Fruit fly (Drosophila melanogaster) whole organism, embryonic: Measurements from ENCODE around the gene miple1.

ENCODE experiments used
- C15 ChIP-seq: fragments of 200-800 bp; sonication (Bioruptor generic); IDR thresholded peaks from 3 replicates; pipeline ENCODE4 v1.3.6; 2022; ENCODE audit warnings: missing biosample characterization, missing genetic modification characterization
- CG10147 ChIP-seq: fragments of 200-800 bp; sonication (Bioruptor generic); optimal IDR thresholded peaks from 2 replicates; lab custom pipeline; 2019; ENCODE audit warnings: missing biosample characterization, mild to moderate bottlenecking, missing genetic modification characterization, moderate library complexity
- CG10274 ChIP-seq: fragments of 200-800 bp; sonication (Bioruptor generic); optimal IDR thresholded peaks from 3 replicates; lab custom pipeline; 2017; ENCODE audit warnings: missing biosample characterization, mild to moderate bottlenecking, missing genetic modification characterization
- CG10959 ChIP-seq: fragments of 200-800 bp; sonication (Bioruptor generic); IDR thresholded peaks from 2 replicates; pipeline ENCODE4 v1.3.6; 2022; ENCODE audit warnings: missing biosample characterization, missing genetic modification characterization
- CG12391 ChIP-seq: fragments of 200-800 bp; sonication (Bioruptor generic); optimal IDR thresholded peaks from 3 replicates; lab custom pipeline; 2018; ENCODE audit warnings: missing biosample characterization, mild to moderate bottlenecking, missing genetic modification characterization, moderate library complexity
- CG13894 ChIP-seq: fragments of 200-800 bp; sonication (Bioruptor generic); optimal IDR thresholded peaks from 3 replicates; lab custom pipeline; 2018; ENCODE audit warnings: missing biosample characterization, mild to moderate bottlenecking, missing genetic modification characterization, moderate library complexity
- CG14667 ChIP-seq: fragments of 200-800 bp; sonication (Bioruptor generic); IDR thresholded peaks from 2 replicates; pipeline ENCODE4 v1.3.6; 2022; ENCODE audit warnings: missing biosample characterization, missing genetic modification characterization
- CG15269 ChIP-seq: fragments of 200-800 bp; sonication (Bioruptor generic); optimal IDR thresholded peaks from 2 replicates; lab custom pipeline; 2018; ENCODE audit warnings: missing biosample characterization, mild to moderate bottlenecking, missing genetic modification characterization, moderate library complexity
- CG15696 ChIP-seq: fragments of 200-800 bp; sonication (Bioruptor generic); optimal IDR thresholded peaks from 2 replicates; lab custom pipeline; 2019; ENCODE audit warnings: missing biosample characterization, mild to moderate bottlenecking, missing genetic modification characterization, moderate library complexity
- CG18599 ChIP-seq: fragments of 200-800 bp; sonication (Bioruptor generic); optimal IDR thresholded peaks from 3 replicates; lab custom pipeline; 2017; ENCODE audit warnings: missing biosample characterization, missing genetic modification characterization, mild to moderate bottlenecking, moderate library complexity, missing genetic modification reagents
- CG2202 ChIP-seq: fragments of 200-800 bp; sonication (Bioruptor generic); optimal IDR thresholded peaks from 2 replicates; lab custom pipeline; 2018; ENCODE audit warnings: missing biosample characterization, mild to moderate bottlenecking, missing genetic modification characterization
- CG2889 ChIP-seq: fragments of 200-800 bp; sonication (Bioruptor generic); IDR thresholded peaks from 3 replicates; pipeline ENCODE4 v1.3.6; 2022; ENCODE audit warnings: missing biosample characterization, missing genetic modification characterization
- CG30020 ChIP-seq: fragments of 200-800 bp; optimal IDR thresholded peaks from 2 replicates; lab custom pipeline; 2019; ENCODE audit warnings: missing biosample characterization, mild to moderate bottlenecking, missing genetic modification characterization, moderate library complexity
- CG31224 ChIP-seq: fragments of 200-800 bp; sonication (Bioruptor generic); IDR thresholded peaks from 2 replicates; pipeline ENCODE4 v1.3.6; 2022; ENCODE audit warnings: missing biosample characterization, missing genetic modification characterization
- CG32772 ChIP-seq: fragments of 200-800 bp; sonication (Bioruptor generic); IDR thresholded peaks from 2 replicates; pipeline ENCODE4 v1.3.6; 2022; ENCODE audit warnings: missing biosample characterization, missing genetic modification characterization
- CG42726 ChIP-seq: fragments of 200-800 bp; sonication (Bioruptor generic); IDR thresholded peaks from 2 replicates; pipeline ENCODE4 v1.3.6; 2022; ENCODE audit warnings: missing biosample characterization, missing genetic modification characterization; ENCODE audit not compliant: partially characterized antibody
- CG7271 ChIP-seq: fragments of 200-800 bp; sonication (Bioruptor generic); optimal IDR thresholded peaks from 2 replicates; lab custom pipeline; 2018; ENCODE audit warnings: missing biosample characterization, mild to moderate bottlenecking, missing genetic modification characterization, moderate library complexity
- CG7357 ChIP-seq: fragments of 200-800 bp; sonication (Bioruptor generic); IDR thresholded peaks from 3 replicates; pipeline ENCODE4 v1.3.6; 2022; ENCODE audit warnings: missing biosample characterization, missing genetic modification characterization
- CG7372 ChIP-seq: fragments of 200-800 bp; sonication (Bioruptor generic); IDR thresholded peaks from 2 replicates; pipeline ENCODE4 v1.3.6; 2022; ENCODE audit warnings: missing biosample characterization, missing genetic modification characterization
- CG7963 ChIP-seq: fragments of 200-800 bp; sonication (Bioruptor generic); IDR thresholded peaks from 3 replicates; pipeline ENCODE4 v1.3.6; 2022; ENCODE audit warnings: missing biosample characterization, missing genetic modification characterization; ENCODE audit not compliant: partially characterized antibody
- CTCF ChIP-seq: fragments of 200-800 bp; sonication (Bioruptor generic); optimal IDR thresholded peaks from 2 replicates; lab custom pipeline; 2017; ENCODE audit warnings: missing biosample characterization, mild to moderate bottlenecking, missing genetic modification characterization, moderate library complexity
- D19A ChIP-seq: fragments of 200-800 bp; optimal IDR thresholded peaks from 3 replicates; lab custom pipeline; 2019; ENCODE audit warnings: missing biosample characterization, mild to moderate bottlenecking, missing genetic modification characterization, moderate library complexity
- Dip2 ChIP-seq: fragments of 200-800 bp; sonication (Bioruptor generic); IDR thresholded peaks from 2 replicates; pipeline ENCODE4 v1.3.6; 2022; ENCODE audit warnings: missing biosample characterization, missing genetic modification characterization
- Fer1 ChIP-seq: fragments of 200-800 bp; sonication (Bioruptor generic); optimal IDR thresholded peaks from 2 replicates; lab custom pipeline; 2017; ENCODE audit warnings: missing biosample characterization, mild to moderate bottlenecking, missing genetic modification characterization
- Gug ChIP-seq: fragments of 200-800 bp; sonication (Bioruptor generic); IDR thresholded peaks from 4 replicates; pipeline ENCODE4 v1.3.6; 2022; ENCODE audit warnings: missing biosample characterization, missing genetic modification characterization
- HLH3B ChIP-seq: fragments of 200-800 bp; sonication (Bioruptor generic); IDR thresholded peaks from 2 replicates; pipeline ENCODE4 v1.3.6; 2022; ENCODE audit warnings: missing biosample characterization, missing genetic modification characterization
- HmgD ChIP-seq: fragments of 200-800 bp; sonication (Bioruptor generic); optimal IDR thresholded peaks from 3 replicates; lab custom pipeline; 2016; ENCODE audit warnings: missing biosample characterization, missing genetic modification characterization
- Hr78 ChIP-seq, 2 experiments: fragments of 200-800 bp in 1 of 2; fragments of >200 bp in 1 of 2; sonication (Bioruptor generic) in 1 of 2; optimal IDR thresholded peaks; 2 replicates each; lab custom pipeline; 2017 to 2019; ENCODE audit warnings: missing biosample characterization in 2 of 2, missing genetic modification characterization in 2 of 2, mild to moderate bottlenecking in 1 of 2, moderate library complexity in 1 of 2
- Lpt ChIP-seq: fragments of >200 bp; optimal IDR thresholded peaks from 2 replicates; lab custom pipeline; 2018; ENCODE audit warnings: missing biosample characterization, missing genetic modification characterization
- Sox102F ChIP-seq: fragments of 200-800 bp; sonication (Bioruptor generic); optimal IDR thresholded peaks from 2 replicates; lab custom pipeline; 2018; ENCODE audit warnings: missing biosample characterization, mild to moderate bottlenecking, missing genetic modification characterization, moderate library complexity
- Tbp ChIP-seq: fragments of >200 bp; optimal IDR thresholded peaks from 2 replicates; lab custom pipeline; 2018; ENCODE audit warnings: missing biosample characterization, missing genetic modification characterization
- ac ChIP-seq: fragments of 200-800 bp; sonication (Bioruptor generic); optimal IDR thresholded peaks from 3 replicates; lab custom pipeline; 2017; ENCODE audit warnings: missing biosample characterization, mild to moderate bottlenecking, missing genetic modification characterization
- ase ChIP-seq: fragments of 200-800 bp; sonication (Bioruptor generic); IDR thresholded peaks from 3 replicates; pipeline ENCODE4 v1.3.6; 2022; ENCODE audit warnings: missing biosample characterization, missing genetic modification characterization
- az2 ChIP-seq: fragments of 200-800 bp; sonication (Bioruptor generic); optimal IDR thresholded peaks from 3 replicates; lab custom pipeline; 2016; ENCODE audit warnings: missing biosample characterization, missing genetic modification characterization
- chm ChIP-seq: fragments of 200-800 bp; sonication (Bioruptor generic); IDR thresholded peaks from 2 replicates; pipeline ENCODE4 v1.3.6; 2022; ENCODE audit warnings: missing biosample characterization, missing genetic modification characterization
- croc ChIP-seq: fragments of 200-800 bp; sonication (Bioruptor generic); conservative IDR thresholded peaks from 3 replicates; pipeline ENCODE4 v1.3.6; 2022; ENCODE audit warnings: missing biosample characterization, missing genetic modification characterization
- dati ChIP-seq: fragments of 200-800 bp; sonication (Bioruptor generic); IDR thresholded peaks from 2 replicates; pipeline ENCODE4 v1.3.6; 2022; ENCODE audit warnings: missing biosample characterization, missing genetic modification characterization
- emc ChIP-seq: fragments of 200-800 bp; sonication (Bioruptor generic); optimal IDR thresholded peaks from 2 replicates; lab custom pipeline; 2016; ENCODE audit warnings: missing biosample characterization, missing genetic modification characterization
- fd96Cb ChIP-seq: fragments of 200-800 bp; sonication (Bioruptor generic); optimal IDR thresholded peaks from 2 replicates; lab custom pipeline; 2018; ENCODE audit warnings: missing biosample characterization, mild to moderate bottlenecking, missing genetic modification characterization, moderate library complexity
- fu2 ChIP-seq: fragments of 200-800 bp; sonication (Bioruptor generic); optimal IDR thresholded peaks from 2 replicates; lab custom pipeline; 2016; ENCODE audit warnings: missing biosample characterization, missing genetic modification characterization
- gcm2 ChIP-seq: fragments of 200-800 bp; sonication (Bioruptor generic); optimal IDR thresholded peaks from 2 replicates; lab custom pipeline; 2016; ENCODE audit warnings: missing biosample characterization, missing genetic modification characterization
- hbn ChIP-seq: fragments of 200-800 bp; sonication (Bioruptor generic); IDR thresholded peaks from 2 replicates; pipeline ENCODE4 v1.3.6; 2022; ENCODE audit warnings: missing biosample characterization, missing genetic modification characterization; ENCODE audit not compliant: partially characterized antibody
- kah ChIP-seq: fragments of 200-800 bp; sonication (Bioruptor generic); optimal IDR thresholded peaks from 2 replicates; lab custom pipeline; 2018; ENCODE audit warnings: missing biosample characterization, mild to moderate bottlenecking, missing genetic modification characterization
- kni ChIP-seq: fragments of 200-800 bp; sonication (Bioruptor generic); optimal IDR thresholded peaks from 3 replicates; lab custom pipeline; 2017; ENCODE audit warnings: mild to moderate bottlenecking, missing biosample characterization, missing genetic modification reagents, missing genetic modification characterization
- org-1 ChIP-seq: fragments of 200-800 bp; sonication (Bioruptor generic); optimal IDR thresholded peaks from 2 replicates; lab custom pipeline; 2017; ENCODE audit warnings: missing biosample characterization, missing genetic modification characterization
- ranshi ChIP-seq: fragments of 200-800 bp; sonication (Bioruptor generic); IDR thresholded peaks from 2 replicates; pipeline ENCODE4 v1.3.6; 2022; ENCODE audit warnings: missing biosample characterization, missing genetic modification characterization
- run ChIP-seq: fragments of 200-800 bp; sonication (Bioruptor generic); optimal IDR thresholded peaks from 3 replicates; lab custom pipeline; 2018; ENCODE audit warnings: missing biosample characterization, mild to moderate bottlenecking, missing genetic modification characterization
- sc ChIP-seq, 3 experiments: fragments of >200 bp in 2 of 3; fragments of 200-800 bp in 1 of 3; sonication (Bioruptor generic) in 1 of 3; optimal IDR thresholded peaks; 2 replicates in 2 of 3; 3 replicates in 1 of 3; lab custom pipeline; 2017; ENCODE audit warnings: mild to moderate bottlenecking in 1 of 3, missing biosample characterization in 1 of 3, missing genetic modification characterization in 1 of 3, missing genetic modification reagents in 1 of 3
- sd ChIP-seq: fragments of 200-800 bp; sonication (Bioruptor generic); optimal IDR thresholded peaks from 3 replicates; lab custom pipeline; 2018; ENCODE audit warnings: missing biosample characterization, mild to moderate bottlenecking, missing genetic modification characterization, moderate library complexity
- vvl ChIP-seq: fragments of 200-800 bp; sonication (Bioruptor generic); IDR thresholded peaks from 2 replicates; pipeline ENCODE4 v1.3.6; 2022; ENCODE audit warnings: missing biosample characterization, missing genetic modification characterization

Gene miple1

dm6 chr3L:294841-295408 lies 27.8 kb downstream of the miple1 start (continued):
- TF ChIP-seq CG14667 (GFP tag; lab: Robert Waterston, UW) (no peak), az2 (GFP tag; lab: Kevin White, UChicago) (peak; percentile 47), vvl (peak; percentile 21; the same call in 1 of the 2 replicates), ac (GFP tag; lab: Kevin White, UChicago) (peak; percentile 6), CG10274 (GFP tag; lab: Kevin White, UChicago) (peak; percentile 49), fd96Cb (tag; lab: Kevin White, UChicago) (no peak), Tbp (GFP tag; lab: Kevin White, UChicago) (no peak), CG7357 (GFP tag; lab: Robert Waterston, UW) (no peak), Fer1 (GFP tag; lab: Kevin White, UChicago) (no peak), CTCF (GFP tag; lab: Kevin White, UChicago) (no peak), gcm2 (GFP tag; lab: Kevin White, UChicago) (no peak), CG10147 (GFP tag; lab: Kevin White, UChicago) (no peak), run (tag; lab: Kevin White, UChicago) (no peak), croc (0 out of 3 replicates have a peak, but pooled peaks have one; percentile 16), CG30020 (no peak), ranshi (GFP tag; lab: Robert Waterston, UW) (no peak), Gug (GFP tag; lab: Robert Waterston, UW) (no peak; the same call in 3 of the 4 replicates), kni (GFP tag; lab: Kevin White, UChicago) (no peak), sc (optimal IDR thresholded peaks at IDR 0.05; lab: Kevin White, UChicago) (no peak), sc (GFP tag; optimal IDR thresholded peaks at IDR 0.05; lab: Kevin White, UChicago) (peak; percentile 29), CG15696 (tag; lab: Kevin White, UChicago) (peak; percentile 56), chm (GFP tag; lab: Robert Waterston, UW) (peak; percentile 15; the same call in 1 of the 2 replicates), CG12391 (peak; percentile 43), CG42726 (no peak), C15 (no peak), hbn (GFP tag; lab: Robert Waterston, UW) (no peak), CG31224 (GFP tag; lab: Robert Waterston, UW) (no peak), CG2889 (GFP tag; lab: Robert Waterston, UW) (no peak), sd (tag; lab: Kevin White, UChicago) (no peak), CG2202 (tag; lab: Kevin White, UChicago) (peak; percentile 63), Dip2 (no peak), CG7271 (tag; lab: Kevin White, UChicago) (no peak), emc (GFP tag; lab: Kevin White, UChicago) (no peak), kah (GFP tag; lab: Kevin White, UChicago) (peak; percentile 15), CG7372 (no peak), CG7963 (GFP tag; lab: Robert Waterston, UW) (no peak), CG13894 (tag; lab: Kevin White, UChicago) (no peak), CG10959 (GFP tag; lab: Robert Waterston, UW) (no peak), CG32772 (0 out of 2 replicates have a peak, but pooled peaks have one; percentile 19), dati (no peak), fu2 (GFP tag; lab: Kevin White, UChicago) (no peak), ase (no peak), CG15269 (no peak), D19A (tag; lab: Kevin White, UChicago) (peak; percentile 99), org-1 (GFP tag; lab: Kevin White, UChicago) (no peak), Sox102F (GFP tag; lab: Kevin White, UChicago) (no peak), HLH3B (GFP tag; lab: Robert Waterston, UW) (no peak), CG18599 (GFP tag; lab: Kevin White, UChicago) (no peak), Hr78 (GFP tag; optimal IDR thresholded peaks at IDR 0.05; lab: Kevin White, UChicago) (peak in 1 of 2 experiments; percentile 29), HmgD (GFP tag; lab: Kevin White, UChicago) (no peak), Lpt (GFP tag; lab: Kevin White, UChicago) (no peak)
